Fruit fly (Drosophila melanogaster): ENCODE data around the gene loh.

loh gene

DNA sequence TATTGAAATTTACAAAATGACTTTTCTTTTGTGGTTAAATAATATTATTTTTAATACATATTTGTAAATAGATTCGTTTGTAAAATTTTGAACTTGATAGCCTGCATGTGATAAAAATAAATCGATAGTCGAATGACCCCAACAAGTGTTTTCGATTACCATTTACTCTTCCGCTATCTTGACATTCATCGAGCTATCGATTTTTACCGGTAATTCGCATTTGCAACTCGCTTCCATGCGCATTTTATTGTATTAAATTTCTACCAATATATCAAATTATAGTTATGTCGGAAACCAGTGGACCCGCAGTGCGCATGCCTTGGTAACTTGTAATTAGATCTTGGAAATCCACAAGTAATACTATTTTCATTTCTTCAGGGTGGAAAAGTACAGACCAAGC is 23.4 kb upstream of the loh start, which contains the start of gene RfC3 (continued):
- TF ChIP-seq CG7271 (tag; optimal IDR thresholded peaks at IDR 0.05) = no peak
- TF ChIP-seq ewg (GFP tag; optimal IDR thresholded peaks at IDR 0.05) = no peak
- peak; percentile 83 for TF ChIP-seq Bgb (GFP tag; IDR thresholded peaks at IDR 0.05; ENCODE audit: partially characterized antibody)
- TF ChIP-seq otp (GFP tag; IDR thresholded peaks at IDR 0.05) = no peak
- no peak for TF ChIP-seq CG12219 (GFP tag; optimal IDR thresholded peaks at IDR 0.05)
- no peak for TF ChIP-seq dan (GFP tag; IDR thresholded peaks at IDR 0.05)
- TF ChIP-seq Drgx (GFP tag; IDR thresholded peaks at IDR 0.05) = no peak
- TF ChIP-seq CG10147 (GFP tag; optimal IDR thresholded peaks at IDR 0.05) = no peak
- no peak for TF ChIP-seq run (tag; optimal IDR thresholded peaks at IDR 0.05)
- TF ChIP-seq Dll (GFP tag; IDR thresholded peaks at IDR 0.05; ENCODE audit: partially characterized antibody) = peak; percentile 85
- TF ChIP-seq disco-r (GFP tag; optimal IDR thresholded peaks at IDR 0.05) = no peak
- no peak for TF ChIP-seq CG31365 (tag; optimal IDR thresholded peaks at IDR 0.05)
- TF ChIP-seq CG2116 (GFP tag; optimal IDR thresholded peaks at IDR 0.05) = peak; percentile 94
- TF ChIP-seq Eip74EF (GFP tag; optimal IDR thresholded peaks at IDR 0.05) = no peak
- no peak for TF ChIP-seq sisA (GFP tag; IDR thresholded peaks at IDR 0.05)
- TF ChIP-seq ttk (GFP tag; IDR thresholded peaks at IDR 0.05) = no peak
- no peak for TF ChIP-seq Oaz (GFP tag; IDR thresholded peaks at IDR 0.05)
- no peak for TF ChIP-seq row (GFP tag; IDR thresholded peaks at IDR 0.05)
- TF ChIP-seq ase (GFP tag; IDR thresholded peaks at IDR 0.05) = no peak
- peak; percentile 97 for TF ChIP-seq tna (GFP tag; IDR thresholded peaks at IDR 0.05; ENCODE audit: partially characterized antibody)
- TF ChIP-seq mld (GFP tag; IDR thresholded peaks at IDR 0.05; ENCODE audit: partially characterized antibody) = peak; percentile 94
- no peak for TF ChIP-seq Stat92E (GFP tag; optimal IDR thresholded peaks at IDR 0.05)
- no peak for TF ChIP-seq Vsx1 (GFP tag; optimal IDR thresholded peaks at IDR 0.05)
- TF ChIP-seq wek (GFP tag; optimal IDR thresholded peaks at IDR 0.05) = no peak
- TF ChIP-seq Lim3 (GFP tag; IDR thresholded peaks at IDR 0.05) = no peak
- no peak for TF ChIP-seq Blimp-1 (GFP tag; optimal IDR thresholded peaks at IDR 0.05)
- TF ChIP-seq CG5245 (GFP tag; optimal IDR thresholded peaks at IDR 0.05) = no peak
- no peak for TF ChIP-seq CG12155 (GFP tag; optimal IDR thresholded peaks at IDR 0.05)
- no peak for TF ChIP-seq CG10321 (GFP tag; IDR thresholded peaks at IDR 0.05)
- TF ChIP-seq CG14860 (GFP tag; IDR thresholded peaks at IDR 0.05; ENCODE audit: partially characterized antibody) = peak; percentile 91
- no peak for TF ChIP-seq Doc2 (GFP tag; IDR thresholded peaks at IDR 0.05)
- no peak for TF ChIP-seq phol (tag; optimal IDR thresholded peaks at IDR 0.05)
- no peak for TF ChIP-seq CG11247 (GFP tag; IDR thresholded peaks at IDR 0.05)
- no peak for TF ChIP-seq GATAe (GFP tag; conservative IDR thresholded peaks at IDR 0.05)
- peak in 1 of 2 experiments; percentile 93 for TF ChIP-seq Hr78 (GFP tag; optimal IDR thresholded peaks at IDR 0.05)
- no peak for TF ChIP-seq gsb (GFP tag; IDR thresholded peaks at IDR 0.05)
- peak; percentile 29 for TF ChIP-seq MESR4 (GFP tag; optimal IDR thresholded peaks at IDR 0.05)
- TF ChIP-seq danr (GFP tag; IDR thresholded peaks at IDR 0.05) = no peak
- TF ChIP-seq Atf-2 (GFP tag; optimal IDR thresholded peaks at IDR 0.05) = no peak
- peak; percentile 89 for TF ChIP-seq inv (GFP tag; IDR thresholded peaks at IDR 0.05; ENCODE audit: partially characterized antibody)
- TF ChIP-seq CG12104 (GFP tag; optimal IDR thresholded peaks at IDR 0.05) = no peak
- TF ChIP-seq CG4328 (GFP tag; optimal IDR thresholded peaks at IDR 0.05) = no peak
- no peak for TF ChIP-seq slp2 (GFP tag; optimal IDR thresholded peaks at IDR 0.05)
- peak; percentile 21 for TF ChIP-seq CG10267 (tag; optimal IDR thresholded peaks at IDR 0.05)
- no peak for TF ChIP-seq CG15696 (tag; optimal IDR thresholded peaks at IDR 0.05)
- TF ChIP-seq so (GFP tag; IDR thresholded peaks at IDR 0.05) = no peak
- TF ChIP-seq repo (GFP tag; optimal IDR thresholded peaks at IDR 0.05) = no peak
- TF ChIP-seq Ssrp (tag; optimal IDR thresholded peaks at IDR 0.05) = no peak
- TF ChIP-seq TFAM (GFP tag; optimal IDR thresholded peaks at IDR 0.05) = no peak
- TF ChIP-seq ranshi (GFP tag; IDR thresholded peaks at IDR 0.05) = no peak
- no peak for TF ChIP-seq pnt (GFP tag; optimal IDR thresholded peaks at IDR 0.05)
